Fruit fly (Drosophila melanogaster): ENCODE results near the gene CG14259.
A peak's percentile ranks its signal among the peaks of the same experiment; 100 is the strongest.

Gene CG14259

DNA sequence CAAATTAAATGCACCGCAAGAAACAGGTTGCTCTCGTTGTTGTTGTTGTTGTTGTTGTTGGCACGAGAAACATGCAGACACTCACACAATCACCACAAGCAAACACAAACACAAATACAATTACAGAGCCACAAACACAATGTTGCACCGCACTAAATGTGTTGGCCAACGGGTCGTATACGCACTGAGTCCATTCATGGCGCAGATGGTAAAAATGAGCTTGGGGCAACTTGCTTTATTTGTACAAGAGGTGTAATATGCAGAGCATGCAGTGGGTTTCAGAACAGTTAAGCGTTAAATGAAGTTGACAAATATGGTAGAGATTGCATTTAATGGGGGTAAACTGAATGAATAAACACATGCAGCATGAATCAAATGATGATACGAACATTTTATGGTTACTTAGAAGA is 43.6 kb downstream of the CG14259 start (continued):
- TF ChIP-seq repo (GFP tag; optimal IDR thresholded peaks at IDR 0.05) (no peak), twi (tag; optimal IDR thresholded peaks at IDR 0.05) (peak; percentile 70), mirr (GFP tag; optimal IDR thresholded peaks at IDR 0.05) (no peak), seq (GFP tag; IDR thresholded peaks at IDR 0.05) (no peak; the same call in 1 of the 2 replicates), CG1529 (GFP tag; optimal IDR thresholded peaks at IDR 0.05) (peak; percentile 64), Blimp-1 (GFP tag; optimal IDR thresholded peaks at IDR 0.05) (peak; percentile 49), ERR (GFP tag; optimal IDR thresholded peaks at IDR 0.05) (no peak), eve (GFP tag; optimal IDR thresholded peaks at IDR 0.05) (peak in 1 of 2 experiments; percentile 58), sd (tag; optimal IDR thresholded peaks at IDR 0.05) (no peak), CG12236 (GFP tag; optimal IDR thresholded peaks at IDR 0.05) (peak; percentile 52), Sox102F (GFP tag; optimal IDR thresholded peaks at IDR 0.05) (peak; percentile 45), CG8388 (GFP tag; optimal IDR thresholded peaks at IDR 0.05) (peak; percentile 6), CG11085 (GFP tag; IDR thresholded peaks at IDR 0.05) (no peak), CG11504 (tag; optimal IDR thresholded peaks at IDR 0.05) (peak; percentile 62), CG13296 (GFP tag; optimal IDR thresholded peaks at IDR 0.05) (no peak), Nf-YB (GFP tag; optimal IDR thresholded peaks at IDR 0.05) (no peak), CG1832 (GFP tag; optimal IDR thresholded peaks at IDR 0.05) (no peak), CG10431 (GFP tag; optimal IDR thresholded peaks at IDR 0.05) (peak; percentile 24), bbx (GFP tag; IDR thresholded peaks at IDR 0.05; ENCODE audit: partially characterized antibody) (no peak), CG8924 (tag; optimal IDR thresholded peaks at IDR 0.05) (peak; percentile 24), HHEX (GFP tag; optimal IDR thresholded peaks at IDR 0.05) (no peak), CG15073 (GFP tag; optimal IDR thresholded peaks at IDR 0.05) (no peak), CG10959 (GFP tag; IDR thresholded peaks at IDR 0.05) (no peak), ssp (GFP tag; IDR thresholded peaks at IDR 0.05) (no peak), CG42726 (GFP tag; IDR thresholded peaks at IDR 0.05; ENCODE audit: partially characterized antibody) (no peak), onecut (GFP tag; IDR thresholded peaks at IDR 0.05) (no peak), jigr1 (GFP tag; IDR thresholded peaks at IDR 0.05) (no peak), crp (GFP tag; optimal IDR thresholded peaks at IDR 0.05) (no peak), her (GFP tag; optimal IDR thresholded peaks at IDR 0.05) (no peak), Bdp1 (GFP tag; optimal IDR thresholded peaks at IDR 0.05) (no peak), eyg (GFP tag; optimal IDR thresholded peaks at IDR 0.05) (peak; percentile 17), CG15514 (GFP tag; optimal IDR thresholded peaks at IDR 0.05) (no peak), dpn (GFP tag; optimal IDR thresholded peaks at IDR 0.05) (peak in 1 of 2 experiments; percentile 17), sug (tag; optimal IDR thresholded peaks at IDR 0.05) (no peak), CG10462 (GFP tag; optimal IDR thresholded peaks at IDR 0.05) (peak; percentile 8), lov (optimal IDR thresholded peaks at IDR 0.05) (no peak), lov (GFP tag; IDR thresholded peaks at IDR 0.05) (no peak), fd3F (GFP tag; optimal IDR thresholded peaks at IDR 0.05) (no peak), CG12391 (tag; optimal IDR thresholded peaks at IDR 0.05) (peak; percentile 27), CG4854 (GFP tag; optimal IDR thresholded peaks at IDR 0.05) (no peak), ab (GFP tag; optimal IDR thresholded peaks at IDR 0.05) (no peak), CG15696 (tag; optimal IDR thresholded peaks at IDR 0.05) (no peak), CG31388 (GFP tag; optimal IDR thresholded peaks at IDR 0.05) (no peak), Spps (tag; optimal IDR thresholded peaks at IDR 0.05) (no peak), pnt (GFP tag; optimal IDR thresholded peaks at IDR 0.05) (no peak), ham (GFP tag; IDR thresholded peaks at IDR 0.05) (no peak), CG6254 (GFP tag; optimal IDR thresholded peaks at IDR 0.05) (peak; percentile 38), CG2875 (GFP tag; optimal IDR thresholded peaks at IDR 0.05) (peak; percentile 78), CG1602 (GFP tag; optimal IDR thresholded peaks at IDR 0.05) (peak; percentile 16), tll (GFP tag; optimal IDR thresholded peaks at IDR 0.05) (no peak), CG9797 (GFP tag; optimal IDR thresholded peaks at IDR 0.05) (no peak)
